Worm (Caenorhabditis elegans): Measurements from ENCODE around the gene sra-6.
A peak's percentile ranks its signal among the peaks of the same experiment; 100 is the strongest.

Gene sra-6

ce11 chrII:9586734-9587209 is 36.2 kb upstream of the sra-6 start, which contains the start of gene ugt-58:
TSS of gene ugt-58 (minus strand) at chrII:9586784.
- peak; percentile 52 for TF ChIP-seq elt-2 (tag; optimal IDR thresholded peaks at IDR 0.05)
- no peak for TF ChIP-seq ceh-22 (tag; optimal IDR thresholded peaks at IDR 0.05)

ce11 chrII:9583461-9583860 is 32.8 kb upstream of the sra-6 start, which contains the start of gene wee-1.1:
TSS of gene wee-1.1 (minus strand) at chrII:9583561.
- TF ChIP-seq che-1 (tag; optimal IDR thresholded peaks at IDR 0.05) (no peak), odd-2 (tag; optimal IDR thresholded peaks at IDR 0.05) (no peak), nhr-11 (tag; optimal IDR thresholded peaks at IDR 0.05) (no peak), sox-4 (tag; optimal IDR thresholded peaks at IDR 0.05) (no peak), sox-2 (GFP tag; IDR thresholded peaks at IDR 0.05) (no peak), sdc-2 (tag; optimal IDR thresholded peaks at IDR 0.05) (no peak), Y22D7AL.16 (tag; optimal IDR thresholded peaks at IDR 0.05) (no peak), T23F11.4 (GFP tag; optimal IDR thresholded peaks at IDR 0.05) (no peak), ceh-9 (tag; optimal IDR thresholded peaks at IDR 0.05) (no peak), unc-86 (tag; optimal IDR thresholded peaks at IDR 0.05) (no peak), nhr-232 (tag; optimal IDR thresholded peaks at IDR 0.05) (no peak)

ce11 chrII:9577630-9578029 is 27.0 kb upstream of the sra-6 start:
- peak; percentile 98 for TF ChIP-seq ceh-34 (tag; optimal IDR thresholded peaks at IDR 0.05)
- no peak for TF ChIP-seq fax-1 (tag; optimal IDR thresholded peaks at IDR 0.05)
- peak; percentile 85 for TF ChIP-seq ceh-19 (GFP tag; optimal IDR thresholded peaks at IDR 0.05)
- TF ChIP-seq elt-4 (tag; optimal IDR thresholded peaks at IDR 0.05), result no peak

ce11 chrII:9576707-9577106 is 26.1 kb upstream of the sra-6 start:
- no peak for TF ChIP-seq ceh-18 (tag; optimal IDR thresholded peaks at IDR 0.05)
- no peak for TF ChIP-seq ceh-19 (GFP tag; optimal IDR thresholded peaks at IDR 0.05)
- no peak for TF ChIP-seq sdc-2 (tag; optimal IDR thresholded peaks at IDR 0.05)
- no peak for TF ChIP-seq C38D4.7 (GFP tag; optimal IDR thresholded peaks at IDR 0.05)
- no peak for TF ChIP-seq pha-4 (tag; optimal IDR thresholded peaks at IDR 0.05)

ce11 chrII:9575670-9576069 is 25.1 kb upstream of the sra-6 start, which contains the start of gene exc-7:
TSS of gene exc-7 (plus strand) at chrII:9575970.
- no peak for TF ChIP-seq ceh-6 (GFP tag; optimal IDR thresholded peaks at IDR 0.05)
- no peak for TF ChIP-seq ceh-45 (GFP tag; IDR thresholded peaks at IDR 0.05)
- TF ChIP-seq ceh-19 (GFP tag; optimal IDR thresholded peaks at IDR 0.05), result no peak
- TF ChIP-seq pqm-1 (tag; optimal IDR thresholded peaks at IDR 0.05), result no peak
- TF ChIP-seq ceh-31 (tag; optimal IDR thresholded peaks at IDR 0.05), result no peak
- TF ChIP-seq elt-2 (tag; optimal IDR thresholded peaks at IDR 0.05), result no peak
- TF ChIP-seq ceh-24 (tag; optimal IDR thresholded peaks at IDR 0.05), result no peak
- no peak for TF ChIP-seq pag-3 (tag; optimal IDR thresholded peaks at IDR 0.05; ENCODE audit: borderline replicate concordance)
- TF ChIP-seq hlh-13 (GFP tag; optimal IDR thresholded peaks at IDR 0.05), result no peak
- no peak for TF ChIP-seq ahr-1 (tag; optimal IDR thresholded peaks at IDR 0.05)
- no peak for TF ChIP-seq C08G9.2 (tag; optimal IDR thresholded peaks at IDR 0.05)
- no peak for TF ChIP-seq lim-6 (tag; optimal IDR thresholded peaks at IDR 0.05)

- TF ChIP-seq rnt-1 (tag; optimal IDR thresholded peaks at IDR 0.05), result no peak
- no peak for TF ChIP-seq ceh-45 (GFP tag; IDR thresholded peaks at IDR 0.05)
- TF ChIP-seq unc-42 (tag; optimal IDR thresholded peaks at IDR 0.05), result no peak
- no peak for TF ChIP-seq pag-3 (tag; optimal IDR thresholded peaks at IDR 0.05; ENCODE audit: borderline replicate concordance)
- TF ChIP-seq odd-2 (tag; optimal IDR thresholded peaks at IDR 0.05), result no peak
- no peak for TF ChIP-seq nhr-232 (tag; optimal IDR thresholded peaks at IDR 0.05)
- TF ChIP-seq pros-1 (tag; optimal IDR thresholded peaks at IDR 0.05), result peak; percentile 81
- no peak for TF ChIP-seq fax-1 (tag; optimal IDR thresholded peaks at IDR 0.05)
- TF ChIP-seq sox-2 (GFP tag; IDR thresholded peaks at IDR 0.05), result peak; percentile 81
- no peak for TF ChIP-seq mec-3 (tag; optimal IDR thresholded peaks at IDR 0.05; ENCODE audit: borderline replicate concordance)
- no peak for TF ChIP-seq unc-55 (GFP tag; optimal IDR thresholded peaks at IDR 0.05)
- peak; percentile 8 for TF ChIP-seq tbx-2 (tag; optimal IDR thresholded peaks at IDR 0.05)
- TF ChIP-seq pax-1 (tag; optimal IDR thresholded peaks at IDR 0.05), result no peak
- no peak for TF ChIP-seq hlh-15 (tag; optimal IDR thresholded peaks at IDR 0.05)
- TF ChIP-seq elt-4 (tag; optimal IDR thresholded peaks at IDR 0.05), result no peak
- no peak for TF ChIP-seq gmeb-2 (tag; optimal IDR thresholded peaks at IDR 0.05)
- peak; percentile 90 for TF ChIP-seq ceh-31 (tag; optimal IDR thresholded peaks at IDR 0.05)
- TF ChIP-seq ceh-48 (tag; optimal IDR thresholded peaks at IDR 0.05), result no peak
- no peak for TF ChIP-seq hlh-8 (tag; optimal IDR thresholded peaks at IDR 0.05)
- TF ChIP-seq fkh-10 (GFP tag; optimal IDR thresholded peaks at IDR 0.05), result no peak
- TF ChIP-seq fkh-6 (tag; optimal IDR thresholded peaks at IDR 0.05), result no peak
- no peak for TF ChIP-seq ceh-19 (GFP tag; optimal IDR thresholded peaks at IDR 0.05)
- TF ChIP-seq unc-86 (tag; optimal IDR thresholded peaks at IDR 0.05), result no peak
- no peak for TF ChIP-seq pha-4 (tag; optimal IDR thresholded peaks at IDR 0.05)
These were observed 23.8 kb upstream of the sra-6 start for ce11 chrII:9574406-9574805.
